Worm (Caenorhabditis elegans) whole organism, early embryonic: Measurements from ENCODE around the gene C47D12.5.
A peak's percentile ranks its signal among the peaks of the same experiment; 100 is the strongest.

ENCODE experiments used
- B0310.2 ChIP-seq: sonication (generic microtip); optimal IDR thresholded peaks from 2 replicates; lab custom pipeline; 2016; ENCODE audit warnings: mild to moderate bottlenecking, missing genetic modification characterization, missing compliant biosample characterization
- F13C5.2 ChIP-seq: sonication (generic microtip); optimal IDR thresholded peaks from 2 replicates; lab custom pipeline; 2017; ENCODE audit warnings: mild to moderate bottlenecking, missing genetic modification characterization, inconsistent platforms, missing compliant biosample characterization
- aly-1 ChIP-seq: sonication (generic microtip); optimal IDR thresholded peaks from 2 replicates; lab custom pipeline; 2016; ENCODE audit warnings: missing genetic modification characterization, missing compliant biosample characterization
- ama-1 ChIP-seq: fragments of 150-350 bp; optimal IDR thresholded peaks from 2 replicates; lab custom pipeline; 2014
- ceh-13 ChIP-seq: fragments of 200-800 bp; sonication (Bioruptor generic); optimal IDR thresholded peaks from 2 replicates; lab custom pipeline; 2018; ENCODE audit warnings: mild to moderate bottlenecking, missing genetic modification characterization, missing compliant biosample characterization
- ceh-36 ChIP-seq: sonication (generic microtip); optimal IDR thresholded peaks from 2 replicates; lab custom pipeline; 2016; ENCODE audit warnings: missing genetic modification characterization, inconsistent platforms, missing compliant biosample characterization
- ets-7 ChIP-seq: sonication (generic microtip); optimal IDR thresholded peaks from 2 replicates; lab custom pipeline; 2016; ENCODE audit warnings: missing genotype, missing genetic modification characterization, missing compliant biosample characterization
- flt-1 ChIP-seq: fragments of 200-800 bp; sonication (Bioruptor generic); IDR thresholded peaks from 2 replicates; pipeline ENCODE4 v1.3.6; 2022; ENCODE audit warnings: missing genetic modification characterization, missing compliant biosample characterization
- hmbx-1 ChIP-seq: sonication (generic microtip); optimal IDR thresholded peaks from 2 replicates; lab custom pipeline; 2016; ENCODE audit warnings: mild to moderate bottlenecking, missing genetic modification characterization, missing compliant biosample characterization
- hmg-4 ChIP-seq: fragments of 200-800 bp; sonication (Bioruptor generic); optimal IDR thresholded peaks from 2 replicates; lab custom pipeline; 2018; ENCODE audit warnings: mild to moderate bottlenecking, missing genetic modification characterization, missing compliant biosample characterization
- hnd-1 ChIP-seq: sonication (generic microtip); optimal IDR thresholded peaks from 2 replicates; lab custom pipeline; 2016; ENCODE audit warnings: missing genetic modification characterization, missing compliant biosample characterization
- pes-1 ChIP-seq: fragments of 200-800 bp; sonication (Bioruptor generic); IDR thresholded peaks from 2 replicates; pipeline ENCODE4 v1.3.6; 2022; ENCODE audit warnings: missing genetic modification reagents, missing genetic modification characterization, missing compliant biosample characterization
- scrt-1 ChIP-seq: fragments of 200-800 bp; sonication (Bioruptor generic); IDR thresholded peaks from 2 replicates; pipeline ENCODE4 v1.3.6; 2022; ENCODE audit warnings: missing genetic modification characterization, missing compliant biosample characterization
- sea-1 ChIP-seq: fragments of 200-800 bp; sonication (Bioruptor generic); conservative IDR thresholded peaks from 2 replicates; pipeline ENCODE4 v1.3.6; 2022; ENCODE audit warnings: missing genetic modification characterization, missing compliant biosample characterization
- tbx-11 ChIP-seq: fragments of 200-800 bp; sonication (Bioruptor generic); IDR thresholded peaks from 2 replicates; pipeline ENCODE4 v1.3.6; 2022; ENCODE audit warnings: missing genetic modification characterization, missing compliant biosample characterization
- tbx-37 ChIP-seq: fragments of 200-800 bp; sonication (Bioruptor generic); conservative IDR thresholded peaks from 2 replicates; pipeline ENCODE4 v1.3.6; 2022; ENCODE audit warnings: missing genetic modification reagents, missing genetic modification characterization, missing compliant biosample characterization
- tra-4 ChIP-seq: sonication (generic microtip); optimal IDR thresholded peaks from 2 replicates; lab custom pipeline; 2017; ENCODE audit warnings: missing genetic modification characterization, missing compliant biosample characterization

The C47D12.5 gene

DNA sequence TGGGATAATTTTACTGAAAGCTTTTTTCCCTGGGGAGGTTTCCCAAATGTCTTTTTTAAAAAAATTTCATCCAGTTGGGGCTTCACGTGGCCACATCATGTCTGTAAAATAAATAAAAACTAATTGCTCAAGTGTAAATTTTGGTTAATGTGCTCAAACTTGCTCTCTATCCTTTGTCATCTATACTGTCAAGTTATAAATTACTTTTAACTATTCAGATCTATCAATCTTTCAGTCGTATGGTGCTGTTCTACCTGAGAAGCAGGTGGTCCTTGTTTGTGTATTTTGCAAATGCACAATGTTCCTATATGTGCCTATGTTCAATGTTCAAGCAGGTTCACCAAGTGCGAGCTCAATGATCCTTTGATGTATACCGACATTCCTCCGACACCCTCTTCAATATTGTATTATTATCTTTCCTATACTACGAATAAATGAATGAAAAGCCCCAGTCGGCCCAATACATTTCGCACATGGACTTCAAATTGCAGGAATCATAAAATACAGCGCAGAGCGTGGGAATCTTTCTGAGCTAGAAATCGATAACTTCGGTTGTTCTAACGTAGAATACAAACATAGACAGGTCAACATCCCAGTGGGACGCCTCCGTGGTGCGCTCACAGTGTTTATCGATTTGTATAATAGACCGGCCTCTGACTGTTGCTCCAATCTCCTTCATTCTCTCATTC lies 3.8 kb downstream of the C47D12.5 start, which contains the start of the genes sfxn-1.4 and C47D12.4:
TSS of gene sfxn-1.4 (minus strand) at position 101 of the 689 bp plus-strand sequence.
TSS of gene C47D12.4 (plus strand) at position 639 of the 689 bp plus-strand sequence.
- no peak for TF ChIP-seq ceh-36
- TF ChIP-seq hnd-1 (tag; lab: Kevin White, UChicago), result no peak
- no peak for TF ChIP-seq tbx-11 (GFP tag; lab: Robert Waterston, UW)
- no peak for TF ChIP-seq sea-1
- no peak for TF ChIP-seq hmbx-1 (tag; lab: Kevin White, UChicago)
- TF ChIP-seq hmg-4 (GFP tag; lab: Kevin White, UChicago), result no peak
- TF ChIP-seq F13C5.2 (tag; lab: Kevin White, UChicago), result no peak
- no peak for TF ChIP-seq tra-4 (tag; lab: Kevin White, UChicago)
- TF ChIP-seq ceh-13 (GFP tag; lab: Kevin White, UChicago), result no peak
- no peak for TF ChIP-seq B0310.2 (tag; lab: Kevin White, UChicago)
- TF ChIP-seq ama-1 (lab: Kevin White, UChicago), result no peak
- TF ChIP-seq flt-1 (GFP tag; lab: Robert Waterston, UW), result no peak

DNA sequence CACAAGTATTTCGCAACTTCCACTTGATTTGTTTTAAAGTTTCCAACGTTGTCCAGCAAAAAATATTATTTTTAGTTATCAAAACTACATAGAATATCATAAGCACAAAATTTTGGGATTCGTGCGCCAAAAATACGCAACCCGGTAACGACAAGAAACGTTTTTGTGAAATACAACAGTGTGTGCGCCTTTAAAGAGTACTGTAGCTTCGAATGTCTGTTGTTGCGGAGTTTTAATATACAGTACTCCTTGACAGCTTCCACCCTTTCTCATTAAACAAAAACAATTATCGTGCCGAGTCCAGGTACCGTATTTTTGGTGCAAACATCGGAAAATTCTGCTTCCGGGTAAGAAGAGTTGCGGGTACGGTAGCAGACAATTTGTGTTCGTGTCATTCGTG lies 4.9 kb downstream of the C47D12.5 start:
- no peak for TF ChIP-seq tra-4 (tag; lab: Kevin White, UChicago)
- TF ChIP-seq ets-7 (tag; lab: Kevin White, UChicago), result no peak
- no peak for TF ChIP-seq F13C5.2 (tag; lab: Kevin White, UChicago)
- no peak for TF ChIP-seq tbx-11 (GFP tag; lab: Robert Waterston, UW)
- TF ChIP-seq pes-1 (GFP tag; lab: Robert Waterston, UW), result no peak
- TF ChIP-seq scrt-1 (GFP tag; lab: Robert Waterston, UW), result no peak
- TF ChIP-seq ceh-13 (GFP tag; lab: Kevin White, UChicago), result no peak
- TF ChIP-seq tbx-37 (GFP tag; lab: Robert Waterston, UW), result no peak
- no peak for TF ChIP-seq sea-1
- TF ChIP-seq hmg-4 (GFP tag; lab: Kevin White, UChicago), result no peak
- no peak for TF ChIP-seq B0310.2 (tag; lab: Kevin White, UChicago)
- TF ChIP-seq hnd-1 (tag; lab: Kevin White, UChicago), result no peak
- TF ChIP-seq hmbx-1 (tag; lab: Kevin White, UChicago), result no peak
- no peak for TF ChIP-seq aly-1 (tag; lab: Kevin White, UChicago)
- no peak for TF ChIP-seq ceh-36
- TF ChIP-seq flt-1 (GFP tag; lab: Robert Waterston, UW), result no peak
- TF ChIP-seq ama-1 (lab: Kevin White, UChicago), result no peak

DNA sequence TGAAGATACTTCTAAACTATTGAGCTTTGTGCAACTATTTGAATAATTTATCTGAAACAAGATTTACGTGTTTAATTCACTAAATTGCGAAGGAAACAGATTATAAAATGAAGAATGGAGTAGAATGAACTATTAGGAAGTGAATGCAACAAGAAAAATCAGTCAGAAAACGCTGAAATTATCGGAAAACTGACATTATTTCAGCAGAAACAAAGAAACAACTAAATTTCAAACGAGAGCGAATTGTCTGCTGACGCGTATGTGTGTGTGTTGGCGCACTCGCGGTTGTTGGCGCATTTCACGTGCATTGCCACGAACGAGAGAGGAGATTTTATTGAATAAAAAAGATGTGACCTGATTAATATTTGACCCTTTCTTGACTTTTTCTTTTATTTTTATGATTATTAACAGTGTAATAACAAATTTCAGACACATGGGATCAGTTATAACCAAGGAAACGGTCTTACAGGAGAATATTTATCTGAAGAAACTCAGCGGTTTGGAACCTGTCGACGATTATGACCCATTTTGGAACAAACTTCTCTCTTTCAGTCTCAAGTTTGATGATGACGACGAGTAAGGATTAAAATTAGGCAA lies 9.1 kb downstream of the C47D12.5 start, which contains the start of the genes trr-1 and C47D12.2:
TSS of gene trr-1 (minus strand) at position 51 of the 597 bp plus-strand sequence.
TSS of gene C47D12.2 (plus strand) at position 430 of the 597 bp plus-strand sequence.
- TF ChIP-seq flt-1 (GFP tag; lab: Robert Waterston, UW) (0 out of 2 replicates have a peak, but pooled peaks have one; percentile 48), F13C5.2 (tag; lab: Kevin White, UChicago) (peak; percentile 39), hmbx-1 (tag; lab: Kevin White, UChicago) (no peak)

DNA sequence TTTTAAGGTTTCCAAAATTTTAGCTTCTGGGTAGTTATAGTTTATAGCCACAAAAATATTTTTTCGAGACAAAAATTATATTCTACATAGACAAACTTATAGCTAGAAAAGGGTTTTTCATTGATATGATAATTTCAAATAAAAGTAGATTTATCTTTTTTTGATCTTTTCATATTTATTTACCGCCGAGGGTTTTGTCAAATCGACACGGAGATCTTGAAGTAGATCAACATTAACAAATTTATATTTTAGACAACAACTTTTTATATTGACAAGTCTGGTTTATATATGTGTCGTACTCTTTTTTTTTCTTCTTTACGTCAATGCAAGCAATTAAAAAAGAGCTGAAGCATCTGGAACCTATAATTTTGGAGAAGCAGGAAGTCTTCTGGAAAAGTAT lies 26.2 kb downstream of the C47D12.5 start:
- TF ChIP-seq B0310.2 (tag; lab: Kevin White, UChicago) (no peak), hmbx-1 (tag; lab: Kevin White, UChicago) (no peak), sea-1 (no peak), pes-1 (GFP tag; lab: Robert Waterston, UW) (no peak), tbx-11 (GFP tag; lab: Robert Waterston, UW) (no peak), flt-1 (GFP tag; lab: Robert Waterston, UW) (no peak), ets-7 (tag; lab: Kevin White, UChicago) (no peak), ceh-13 (GFP tag; lab: Kevin White, UChicago) (no peak), hnd-1 (tag; lab: Kevin White, UChicago) (no peak)

DNA sequence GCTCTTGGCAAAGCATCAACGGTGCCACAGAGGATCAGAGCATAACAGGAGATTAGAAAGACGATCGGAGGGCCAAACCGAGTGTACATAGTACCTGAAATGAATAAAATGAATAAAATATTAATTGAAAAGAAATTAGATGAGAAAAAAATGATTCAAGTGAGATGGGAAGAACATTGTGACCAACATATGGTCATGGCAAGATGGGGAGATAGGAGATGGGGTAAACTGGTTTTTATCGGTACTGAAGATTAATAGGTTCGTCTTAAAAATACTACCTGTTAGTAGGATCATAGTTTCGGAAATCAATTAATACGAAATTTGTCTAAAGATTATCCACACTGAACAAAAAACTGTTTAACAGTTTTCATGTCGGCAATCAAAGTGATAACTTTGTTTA lies 28.0 kb downstream of the C47D12.5 start, which contains the start of gene nep-1:
TSS of gene nep-1 (minus strand) at position 101 of the 400 bp plus-strand sequence.
- TF ChIP-seq B0310.2 (tag; lab: Kevin White, UChicago) (no peak), tbx-37 (GFP tag; lab: Robert Waterston, UW) (no peak), ama-1 (lab: Kevin White, UChicago) (no peak), hnd-1 (tag; lab: Kevin White, UChicago) (no peak), hmg-4 (GFP tag; lab: Kevin White, UChicago) (no peak), ceh-13 (GFP tag; lab: Kevin White, UChicago) (no peak), hmbx-1 (tag; lab: Kevin White, UChicago) (no peak), tra-4 (tag; lab: Kevin White, UChicago) (no peak), ets-7 (tag; lab: Kevin White, UChicago) (no peak), F13C5.2 (tag; lab: Kevin White, UChicago) (no peak), ceh-36 (no peak), tbx-11 (GFP tag; lab: Robert Waterston, UW) (no peak), flt-1 (GFP tag; lab: Robert Waterston, UW) (no peak), pes-1 (GFP tag; lab: Robert Waterston, UW) (no peak), aly-1 (tag; lab: Kevin White, UChicago) (no peak), scrt-1 (GFP tag; lab: Robert Waterston, UW) (no peak), sea-1 (no peak)

DNA sequence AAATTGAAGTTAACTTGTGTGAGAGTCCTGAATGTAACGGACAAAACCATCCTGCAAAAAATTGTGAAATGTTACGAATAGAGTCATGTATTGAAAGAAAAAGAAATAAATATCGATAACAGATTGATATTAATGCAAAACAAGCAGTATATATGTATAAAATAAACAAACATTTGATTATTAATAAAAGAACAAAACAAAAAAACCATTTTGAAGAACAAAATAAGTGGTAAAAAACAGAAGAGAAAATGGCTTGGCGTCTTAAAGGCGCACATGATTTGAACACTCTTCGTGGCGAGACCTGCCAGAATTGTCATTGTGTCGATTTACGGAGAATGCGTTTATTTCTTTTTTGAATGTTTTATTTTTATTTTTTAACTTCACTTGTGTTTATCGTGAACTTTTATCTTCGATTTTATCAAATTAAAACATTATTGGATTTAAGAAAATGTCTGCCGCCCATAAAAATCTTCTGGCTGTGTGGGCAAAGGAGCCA lies 32.4 kb downstream of the C47D12.5 start, which contains the start of the genes rad-23 and rpn-12:
TSS of gene rad-23 (minus strand) at position 51 of the 496 bp plus-strand sequence.
TSS of gene rpn-12 (plus strand) at position 446 of the 496 bp plus-strand sequence.
- TF ChIP-seq hnd-1 (tag; lab: Kevin White, UChicago), result no peak
- TF ChIP-seq tbx-37 (GFP tag; lab: Robert Waterston, UW), result no peak
- TF ChIP-seq ets-7 (tag; lab: Kevin White, UChicago), result no peak
- TF ChIP-seq B0310.2 (tag; lab: Kevin White, UChicago), result no peak
- no peak for TF ChIP-seq pes-1 (GFP tag; lab: Robert Waterston, UW)
- TF ChIP-seq sea-1, result no peak
- TF ChIP-seq ceh-36, result no peak
- no peak for TF ChIP-seq hmg-4 (GFP tag; lab: Kevin White, UChicago)
- no peak for TF ChIP-seq hmbx-1 (tag; lab: Kevin White, UChicago)
- no peak for TF ChIP-seq flt-1 (GFP tag; lab: Robert Waterston, UW)
- TF ChIP-seq tbx-11 (GFP tag; lab: Robert Waterston, UW), result no peak
- TF ChIP-seq ama-1 (lab: Kevin White, UChicago), result no peak
- no peak for TF ChIP-seq ceh-13 (GFP tag; lab: Kevin White, UChicago)
- no peak for TF ChIP-seq F13C5.2 (tag; lab: Kevin White, UChicago)
- TF ChIP-seq tra-4 (tag; lab: Kevin White, UChicago), result no peak
- TF ChIP-seq aly-1 (tag; lab: Kevin White, UChicago), result no peak
